Worm (Caenorhabditis elegans): Measurements from ENCODE around the gene srm-5.

The srm-5 gene

DNA sequence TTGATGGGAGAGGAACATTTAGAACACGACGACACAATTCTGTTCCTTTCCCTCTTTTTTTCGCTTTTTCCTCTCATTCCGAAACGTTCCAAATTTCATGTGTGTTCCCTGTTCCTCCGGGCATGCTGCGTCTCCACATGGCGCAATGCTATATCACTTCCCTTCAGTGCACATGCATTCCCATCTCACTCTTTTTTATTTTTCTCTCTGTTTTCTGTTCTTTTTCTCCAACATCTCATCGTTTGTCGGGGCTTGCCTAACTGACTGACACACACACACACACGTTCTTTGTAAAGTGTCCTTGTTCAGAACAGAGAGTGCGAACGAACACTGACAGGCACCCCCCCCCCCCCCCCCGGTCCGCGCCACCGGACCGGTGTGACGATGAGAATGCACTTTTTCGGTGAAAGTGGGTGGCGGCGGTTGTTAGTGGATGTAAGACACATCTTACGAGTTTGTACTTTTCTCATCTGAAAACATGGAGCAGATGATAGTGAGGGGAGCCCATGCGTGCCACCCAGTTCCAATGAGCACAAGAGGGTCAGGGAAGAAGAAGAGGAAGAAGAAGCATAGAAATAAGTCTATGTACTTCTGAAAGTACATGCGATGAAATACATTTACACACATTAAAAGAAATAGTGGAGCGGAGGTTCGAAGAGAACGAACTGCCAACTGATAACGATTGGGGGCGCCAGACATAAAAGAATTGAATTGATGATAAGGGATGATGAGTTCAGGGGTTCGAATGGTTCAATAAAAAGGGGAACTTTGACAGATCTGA is 33.5 kb downstream of the srm-5 start:
- TF ChIP-seq dpl-1 (GFP tag; optimal IDR thresholded peaks at IDR 0.05), result no peak
- TF ChIP-seq nhr-76 (tag; optimal IDR thresholded peaks at IDR 0.05), result no peak
- no peak for TF ChIP-seq ceh-8 (GFP tag; optimal IDR thresholded peaks at IDR 0.05)
- no peak for TF ChIP-seq unc-130 (tag; optimal IDR thresholded peaks at IDR 0.05)
- no peak for TF ChIP-seq elt-3 (tag; optimal IDR thresholded peaks at IDR 0.05)
- no peak for TF ChIP-seq mab-9 (GFP tag; IDR thresholded peaks at IDR 0.05)
- TF ChIP-seq unc-86 (tag; optimal IDR thresholded peaks at IDR 0.05), result no peak
- no peak for TF ChIP-seq xbp-1 (tag; optimal IDR thresholded peaks at IDR 0.05)
- TF ChIP-seq nhr-20 (tag; optimal IDR thresholded peaks at IDR 0.05), result no peak
- no peak for TF ChIP-seq tlp-1 (tag; optimal IDR thresholded peaks at IDR 0.05)

- no peak for TF ChIP-seq efl-1 (optimal IDR thresholded peaks at IDR 0.05)
- TF ChIP-seq efl-1 (GFP tag; optimal IDR thresholded peaks at IDR 0.05 in 1 of 2), result peak in 1 of 2 experiments; percentile 69
- no peak for TF ChIP-seq sox-4 (tag; optimal IDR thresholded peaks at IDR 0.05)
These were observed 34.4 kb downstream of the srm-5 start for ce11 chrV:14369412-14369811.

ce11 chrV:14372774-14373173 is 37.8 kb downstream of the srm-5 start, which contains the start of gene unc-39:
Gene unc-39, plus strand, starts transcription at chrV:14373074.
- TF ChIP-seq alr-1 (tag; optimal IDR thresholded peaks at IDR 0.05; ENCODE audit: borderline replicate concordance), result no peak
- TF ChIP-seq sup-37 (GFP tag; optimal IDR thresholded peaks at IDR 0.05), result no peak
- TF ChIP-seq nhr-71 (tag; optimal IDR thresholded peaks at IDR 0.05), result no peak
- no peak for TF ChIP-seq nhr-237 (tag; optimal IDR thresholded peaks at IDR 0.05)
- TF ChIP-seq C16A3.4 (tag; optimal IDR thresholded peaks at IDR 0.05), result no peak
- no peak for TF ChIP-seq C04F5.9 (tag; optimal IDR thresholded peaks at IDR 0.05)

ce11 chrV:14378052-14378451 is 43.1 kb downstream of the srm-5 start:
- TF ChIP-seq dsc-1 (tag; optimal IDR thresholded peaks at IDR 0.05) (peak; percentile 85), nhr-28 (tag; optimal IDR thresholded peaks at IDR 0.05) (no peak), tbx-2 (tag; optimal IDR thresholded peaks at IDR 0.05) (no peak), ceh-63 (GFP tag; optimal IDR thresholded peaks at IDR 0.05) (no peak), aly-2 (tag; optimal IDR thresholded peaks at IDR 0.05) (no peak), pax-3 (tag; optimal IDR thresholded peaks at IDR 0.05) (peak; percentile 13), fos-1 (tag; optimal IDR thresholded peaks at IDR 0.05) (no peak), C04F5.9 (tag; optimal IDR thresholded peaks at IDR 0.05) (no peak), nhr-19 (GFP tag; conservative IDR thresholded peaks at IDR 0.05) (no peak), lin-14 (GFP tag; optimal IDR thresholded peaks at IDR 0.05) (no peak)

- TF ChIP-seq tlp-1 (tag; optimal IDR thresholded peaks at IDR 0.05) (no peak), mep-1 (tag; optimal IDR thresholded peaks at IDR 0.05) (no peak), zag-1 (tag; optimal IDR thresholded peaks at IDR 0.05) (no peak), lin-39 (tag; optimal IDR thresholded peaks at IDR 0.05) (no peak), nhr-20 (tag; optimal IDR thresholded peaks at IDR 0.05) (no peak), mef-2 (tag; optimal IDR thresholded peaks at IDR 0.05) (no peak), lir-3 (tag; optimal IDR thresholded peaks at IDR 0.05; ENCODE audit: poor library complexity) (no peak)
These were observed 44.0 kb downstream of the srm-5 start, which contains the start of gene npr-43 for ce11 chrV:14378986-14379385. Gene npr-43, minus strand, starts transcription at chrV:14379086.

- TF ChIP-seq fkh-8 (tag; optimal IDR thresholded peaks at IDR 0.05) (peak; percentile 8), ceh-63 (GFP tag; optimal IDR thresholded peaks at IDR 0.05) (no peak), alr-1 (tag; optimal IDR thresholded peaks at IDR 0.05; ENCODE audit: borderline replicate concordance) (no peak), nhr-71 (tag; optimal IDR thresholded peaks at IDR 0.05) (peak; percentile 10), unc-130 (tag; optimal IDR thresholded peaks at IDR 0.05) (no peak), pax-3 (tag; optimal IDR thresholded peaks at IDR 0.05) (peak; percentile 4), hlh-4 (tag; optimal IDR thresholded peaks at IDR 0.05) (peak; percentile 55)
These were observed 45.2 kb downstream of the srm-5 start for ce11 chrV:14380242-14380641.
